Worm (Caenorhabditis elegans) whole organism, L4 larva: ENCODE measurements around the gene lron-3.

Source experiments
- arid-1 ChIP-seq: fragments of 200-800 bp; sonication (Bioruptor generic); conservative IDR thresholded peaks from 2 replicates; pipeline ENCODE4 v1.3.6; 2022; ENCODE audit warnings: missing genetic modification reagents, missing genetic modification characterization, missing compliant biosample characterization
- lin-15B ChIP-seq: fragments of 150-350 bp; sonication (generic microtip); optimal IDR thresholded peaks from 3 replicates; lab custom pipeline; 2014; ENCODE audit warnings: missing biosample characterization, missing genetic modification characterization
- nhr-11 ChIP-seq: fragments of 150-350 bp; optimal IDR thresholded peaks from 2 replicates; lab custom pipeline; 2014; ENCODE audit warnings: missing biosample characterization, missing genetic modification characterization

ce11 chrX:15507830-15508347 lies 49.9 kb downstream of the lron-3 start, which contains the start of gene zipt-7.2:
- TF ChIP-seq nhr-11 (tag; lab: Kevin White, UChicago) (no peak), lin-15B (tag; lab: Kevin White, UChicago) (no peak), arid-1 (GFP tag; lab: Robert Waterston, UW) (no peak)
